Fruit fly (Drosophila melanogaster) whole organism, embryonic: ENCODE data around the gene CG33111.
A peak's percentile ranks its signal among the peaks of the same experiment; 100 is the strongest.

Source experiments
- Awh ChIP-seq: fragments of 200-800 bp; sonication (Bioruptor generic); IDR thresholded peaks from 2 replicates; pipeline ENCODE4, ENCODE4 v1.3.6; 2022; ENCODE audit warnings: missing biosample characterization, missing genetic modification characterization
- B-H2 ChIP-seq: fragments of 200-800 bp; sonication (Bioruptor generic); optimal IDR thresholded peaks from 2 replicates; lab custom pipeline; 2018; ENCODE audit warnings: missing biosample characterization, mild to moderate bottlenecking, missing genetic modification characterization
- CG10565 ChIP-seq: fragments of 200-800 bp; sonication (Bioruptor generic); optimal IDR thresholded peaks from 3 replicates; lab custom pipeline; 2016; ENCODE audit warnings: missing biosample characterization, mild to moderate bottlenecking, missing genetic modification characterization
- CG12104 ChIP-seq: fragments of 200-800 bp; sonication (Bioruptor generic); optimal IDR thresholded peaks from 3 replicates; lab custom pipeline; 2016; ENCODE audit warnings: missing biosample characterization, missing genetic modification characterization
- CG12155 ChIP-seq: fragments of 200-800 bp; sonication (Bioruptor generic); optimal IDR thresholded peaks from 3 replicates; lab custom pipeline; 2016; ENCODE audit warnings: missing biosample characterization, missing genetic modification characterization
- CG1529 ChIP-seq: fragments of 200-800 bp; sonication (Bioruptor generic); optimal IDR thresholded peaks from 3 replicates; lab custom pipeline; 2018; ENCODE audit warnings: missing biosample characterization, missing genetic modification characterization
- CG15696 ChIP-seq: fragments of 200-800 bp; sonication (Bioruptor generic); optimal IDR thresholded peaks from 2 replicates; lab custom pipeline; 2019; ENCODE audit warnings: missing biosample characterization, mild to moderate bottlenecking, missing genetic modification characterization, moderate library complexity
- CG17186 ChIP-seq: fragments of 200-800 bp; sonication (Bioruptor generic); optimal IDR thresholded peaks from 3 replicates; lab custom pipeline; 2017; ENCODE audit warnings: missing biosample characterization, missing genetic modification reagents, missing genetic modification characterization
- CG30020 ChIP-seq: fragments of 200-800 bp; optimal IDR thresholded peaks from 2 replicates; lab custom pipeline; 2019; ENCODE audit warnings: missing biosample characterization, mild to moderate bottlenecking, missing genetic modification characterization, moderate library complexity
- CG30431 ChIP-seq: fragments of 200-800 bp; sonication (Bioruptor generic); optimal IDR thresholded peaks from 2 replicates; lab custom pipeline; 2017; ENCODE audit warnings: missing biosample characterization, missing genetic modification characterization
- CG31224 ChIP-seq: fragments of 200-800 bp; sonication (Bioruptor generic); IDR thresholded peaks from 2 replicates; pipeline ENCODE4 v1.3.6; 2022; ENCODE audit warnings: missing biosample characterization, missing genetic modification characterization
- CG32532 ChIP-seq: fragments of 200-800 bp; sonication (Bioruptor generic); IDR thresholded peaks from 2 replicates; pipeline ENCODE4 v1.3.6; 2022; ENCODE audit warnings: missing biosample characterization, missing genetic modification characterization
- CG34376 ChIP-seq: fragments of 200-800 bp; sonication (Bioruptor generic); optimal IDR thresholded peaks from 2 replicates; lab custom pipeline; 2018; ENCODE audit warnings: missing biosample characterization, mild to moderate bottlenecking, missing genetic modification characterization
- CG34422 ChIP-seq: fragments of 200-800 bp; sonication (Bioruptor generic); IDR thresholded peaks from 3 replicates; pipeline ENCODE4 v1.3.6; 2022; ENCODE audit warnings: missing biosample characterization, missing genetic modification characterization
- CG4360 ChIP-seq: fragments of 200-800 bp; sonication (Bioruptor generic); IDR thresholded peaks from 2 replicates; pipeline ENCODE4 v1.3.6; 2022; ENCODE audit warnings: missing biosample characterization, missing genetic modification characterization
- CG8388 ChIP-seq: fragments of 200-800 bp; sonication (Bioruptor generic); optimal IDR thresholded peaks from 2 replicates; lab custom pipeline; 2019; ENCODE audit warnings: missing biosample characterization, mild to moderate bottlenecking, missing genetic modification characterization, moderate library complexity
- CG9932 ChIP-seq: fragments of 200-800 bp; sonication (Bioruptor generic); IDR thresholded peaks from 2 replicates; pipeline ENCODE4 v1.3.6; 2022; ENCODE audit warnings: missing biosample characterization, missing genetic modification characterization
- CkIIα-i1 ChIP-seq: fragments of 200-800 bp; sonication (Bioruptor generic); IDR thresholded peaks from 2 replicates; pipeline ENCODE4 v1.3.6; 2022; ENCODE audit warnings: missing biosample characterization, missing genetic modification characterization
- D19B ChIP-seq: fragments of 200-800 bp; sonication (Bioruptor generic); optimal IDR thresholded peaks from 2 replicates; lab custom pipeline; 2017; ENCODE audit warnings: missing biosample characterization, mild to moderate bottlenecking, missing genetic modification characterization
- Dll ChIP-seq: fragments of 200-800 bp; sonication (Bioruptor generic); IDR thresholded peaks from 4 replicates; pipeline ENCODE4 v1.3.6; 2022; ENCODE audit warnings: missing biosample characterization, missing genetic modification characterization; ENCODE audit not compliant: partially characterized antibody
- E2f2 ChIP-seq: fragments of 200-800 bp; sonication (Bioruptor generic); IDR thresholded peaks from 2 replicates; pipeline ENCODE4 v1.3.6; 2022; ENCODE audit warnings: missing biosample characterization, missing genetic modification characterization
- HLH4C ChIP-seq: fragments of 200-800 bp; sonication (Bioruptor generic); IDR thresholded peaks from 3 replicates; pipeline ENCODE4 v1.3.6; 2022; ENCODE audit warnings: missing biosample characterization, missing genetic modification characterization; ENCODE audit not compliant: partially characterized antibody
- HLHmδ ChIP-seq: fragments of 200-800 bp; sonication (Bioruptor generic); optimal IDR thresholded peaks from 2 replicates; lab custom pipeline; 2018; ENCODE audit warnings: missing biosample characterization, mild to moderate bottlenecking, missing genetic modification characterization, moderate library complexity
- HmgZ ChIP-seq: fragments of 200-800 bp; sonication (Bioruptor generic); optimal IDR thresholded peaks from 2 replicates; lab custom pipeline; 2018; ENCODE audit warnings: missing biosample characterization, mild to moderate bottlenecking, missing genetic modification characterization
- Hmr ChIP-seq: fragments of 200-800 bp; sonication (Bioruptor generic); optimal IDR thresholded peaks from 3 replicates; lab custom pipeline; 2017; ENCODE audit warnings: mild to moderate bottlenecking, missing biosample characterization, missing genetic modification reagents, missing genetic modification characterization
- Hr3 ChIP-seq: fragments of 200-800 bp; sonication (Bioruptor generic); optimal IDR thresholded peaks from 3 replicates; lab custom pipeline; 2016; ENCODE audit warnings: missing biosample characterization, missing genetic modification characterization
- MESR4 ChIP-seq: fragments of 200-800 bp; sonication (Bioruptor generic); optimal IDR thresholded peaks from 2 replicates; lab custom pipeline; 2018; ENCODE audit warnings: missing biosample characterization, mild to moderate bottlenecking, missing genetic modification characterization, moderate library complexity
- Neu2 ChIP-seq: fragments of 200-800 bp; sonication (Bioruptor generic); optimal IDR thresholded peaks from 3 replicates; lab custom pipeline; 2016; ENCODE audit warnings: missing biosample characterization, missing genetic modification characterization, borderline replicate concordance
- NfI ChIP-seq: fragments of 200-800 bp; sonication (Bioruptor generic); optimal IDR thresholded peaks from 3 replicates; lab custom pipeline; 2018; ENCODE audit warnings: missing biosample characterization, mild to moderate bottlenecking, missing genetic modification characterization, moderate library complexity
- Scr ChIP-seq: fragments of 200-800 bp; sonication (Bioruptor generic); IDR thresholded peaks from 2 replicates; pipeline ENCODE4 v1.3.6; 2022; ENCODE audit warnings: missing biosample characterization, missing genetic modification characterization; ENCODE audit not compliant: partially characterized antibody
- Stat92E ChIP-seq, 3 experiments: fragments of >200 bp in 2 of 3; fragments of 200-800 bp in 1 of 3; sonication (Bioruptor generic) in 1 of 3; optimal IDR thresholded peaks; 2 replicates each; lab custom pipeline; 2017 to 2019; ENCODE audit warnings: missing biosample characterization in 3 of 3, missing genetic modification characterization in 3 of 3, mild to moderate bottlenecking in 1 of 3, moderate library complexity in 1 of 3
- Xrp1 ChIP-seq: fragments of 200-800 bp; sonication (Bioruptor generic); IDR thresholded peaks from 2 replicates; pipeline ENCODE4 v1.3.6; 2022; ENCODE audit warnings: missing biosample characterization, missing genetic modification characterization
- aop ChIP-seq: fragments of 200-800 bp; sonication (Bioruptor generic); IDR thresholded peaks from 2 replicates; pipeline ENCODE4 v1.3.6; 2022; ENCODE audit warnings: missing biosample characterization, missing genetic modification characterization
- bab2 ChIP-seq: fragments of 200-800 bp; sonication (Bioruptor generic); optimal IDR thresholded peaks from 2 replicates; lab custom pipeline; 2016; ENCODE audit warnings: missing biosample characterization, missing genetic modification characterization
- crol ChIP-seq: fragments of 200-800 bp; sonication (Bioruptor generic); IDR thresholded peaks from 2 replicates; pipeline ENCODE4 v1.3.6; 2022; ENCODE audit warnings: missing biosample characterization, missing genetic modification characterization
- dati ChIP-seq: fragments of 200-800 bp; sonication (Bioruptor generic); IDR thresholded peaks from 2 replicates; pipeline ENCODE4 v1.3.6; 2022; ENCODE audit warnings: missing biosample characterization, missing genetic modification characterization
- kah ChIP-seq: fragments of 200-800 bp; sonication (Bioruptor generic); optimal IDR thresholded peaks from 2 replicates; lab custom pipeline; 2018; ENCODE audit warnings: missing biosample characterization, mild to moderate bottlenecking, missing genetic modification characterization
- lmd ChIP-seq: fragments of 200-800 bp; sonication (Bioruptor generic); IDR thresholded peaks from 2 replicates; pipeline ENCODE4 v1.3.6; 2022; ENCODE audit warnings: missing biosample characterization, missing genetic modification characterization
- lola ChIP-seq, 3 experiments: fragments of >200 bp in 2 of 3; fragments of 200-800 bp in 1 of 3; sonication (Bioruptor generic) in 1 of 3; optimal IDR thresholded peaks; 2 replicates each; lab custom pipeline; 2017 to 2019; ENCODE audit warnings: missing biosample characterization in 3 of 3, missing genetic modification characterization in 3 of 3, mild to moderate bottlenecking in 1 of 3, moderate library complexity in 1 of 3
- lov ChIP-seq, 2 experiments: fragments of 200-800 bp in 1 of 2; fragments of >200 bp in 1 of 2; sonication (Bioruptor generic) in 1 of 2; IDR thresholded peaks in 1 of 2; optimal IDR thresholded peaks in 1 of 2; 2 replicates in 1 of 2; 3 replicates in 1 of 2; pipeline versions ENCODE4 v1.3.6 to Lab custom; 2017 to 2022; ENCODE audit warnings: missing biosample characterization in 1 of 2, missing genetic modification characterization in 1 of 2
- mam ChIP-seq: fragments of 200-800 bp; sonication (Bioruptor generic); optimal IDR thresholded peaks from 3 replicates; lab custom pipeline; 2016; ENCODE audit warnings: missing biosample characterization, missing genetic modification characterization
- nmo ChIP-seq: fragments of 200-800 bp; sonication (Bioruptor generic); optimal IDR thresholded peaks from 2 replicates; lab custom pipeline; 2018; ENCODE audit warnings: missing biosample characterization, mild to moderate bottlenecking, missing genetic modification characterization, moderate library complexity
- onecut ChIP-seq: fragments of 200-800 bp; sonication (Bioruptor generic); IDR thresholded peaks from 2 replicates; pipeline ENCODE4 v1.3.6; 2022; ENCODE audit warnings: missing biosample characterization, missing genetic modification characterization
- org-1 ChIP-seq: fragments of 200-800 bp; sonication (Bioruptor generic); optimal IDR thresholded peaks from 2 replicates; lab custom pipeline; 2017; ENCODE audit warnings: missing biosample characterization, missing genetic modification characterization
- otp ChIP-seq: fragments of 200-800 bp; sonication (Bioruptor generic); IDR thresholded peaks from 3 replicates; pipeline ENCODE4, ENCODE4 v1.3.6; 2022; ENCODE audit warnings: missing biosample characterization, missing genetic modification characterization
- pan ChIP-seq, 4 experiments: fragments of >200 bp in 3 of 4; fragments of 200-800 bp in 1 of 4; sonication (Bioruptor generic) in 1 of 4; optimal IDR thresholded peaks in 3 of 4; IDR thresholded peaks in 1 of 4; 2 replicates each; pipeline versions ENCODE4 v1.3.6 to Lab custom; 2017 to 2022; ENCODE audit warnings: missing biosample characterization in 2 of 4, missing genetic modification characterization in 2 of 4, mixed read lengths in 1 of 4
- salm ChIP-seq: fragments of 200-800 bp; sonication (Bioruptor generic); optimal IDR thresholded peaks from 2 replicates; lab custom pipeline; 2018; ENCODE audit warnings: missing biosample characterization, mild to moderate bottlenecking, missing genetic modification characterization
- ssp ChIP-seq: fragments of 200-800 bp; sonication (Bioruptor generic); IDR thresholded peaks from 2 replicates; pipeline ENCODE4 v1.3.6; 2022; ENCODE audit warnings: missing biosample characterization, missing genetic modification characterization
- trh ChIP-seq: fragments of 200-800 bp; sonication (Bioruptor generic); optimal IDR thresholded peaks from 2 replicates; lab custom pipeline; 2016; ENCODE audit warnings: missing biosample characterization, missing genetic modification characterization
- yki ChIP-seq: fragments of >200 bp; optimal IDR thresholded peaks from 3 replicates; lab custom pipeline; 2018

CG33111 gene

dm6 chr3R:23820290-23820689, 1.3 kb upstream of the CG33111 start (continued):
- TF ChIP-seq CG10565 = no peak
- TF ChIP-seq E2f2 = peak; percentile 82
- TF ChIP-seq org-1 (GFP tag; lab: Kevin White, UChicago) = no peak
- TF ChIP-seq CkIIα-i1 (GFP tag; lab: Robert Waterston, UW) = no peak
- peak; percentile 63 for TF ChIP-seq CG32532 (GFP tag; lab: Robert Waterston, UW)
- TF ChIP-seq lmd (GFP tag; lab: Robert Waterston, UW) = peak; percentile 38; the same call in 1 of the 2 replicates
- TF ChIP-seq trh (GFP tag; lab: Kevin White, UChicago) = peak; percentile 40
- TF ChIP-seq Hr3 (GFP tag; lab: Kevin White, UChicago) = no peak
- peak; percentile 74 for TF ChIP-seq nmo (GFP tag; lab: Kevin White, UChicago)
- TF ChIP-seq CG9932 (GFP tag; lab: Robert Waterston, UW) = peak; percentile 71
- no peak for TF ChIP-seq mam (GFP tag; lab: Kevin White, UChicago)
- no peak for TF ChIP-seq crol (GFP tag; lab: Robert Waterston, UW)
- TF ChIP-seq CG30431 = no peak
- no peak for TF ChIP-seq CG12104 (GFP tag; lab: Kevin White, UChicago)
- TF ChIP-seq B-H2 (GFP tag; lab: Kevin White, UChicago) = peak; percentile 29
- TF ChIP-seq Hmr (GFP tag; lab: Kevin White, UChicago) = peak; percentile 77
- TF ChIP-seq Xrp1 (GFP tag; lab: Robert Waterston, UW) = peak; percentile 45; the same call in 1 of the 2 replicates
- TF ChIP-seq CG1529 (GFP tag; lab: Kevin White, UChicago) = no peak
- no peak for TF ChIP-seq MESR4
- TF ChIP-seq salm = no peak
- TF ChIP-seq pan (optimal IDR thresholded peaks at IDR 0.05; lab: Kevin White, UChicago) = no peak
- TF ChIP-seq pan (GFP tag; optimal IDR thresholded peaks at IDR 0.05 in 1 of 2, IDR thresholded peaks at IDR 0.05 in 1 of 2) = peak in 1 of 2 experiments; percentile 43
- TF ChIP-seq CG4360 = no peak
- TF ChIP-seq CG34376 (GFP tag; lab: Kevin White, UChicago) = no peak
- TF ChIP-seq lola (GFP tag; optimal IDR thresholded peaks at IDR 0.05; lab: Kevin White, UChicago) = no peak
- peak; percentile 12 for TF ChIP-seq HmgZ (tag; lab: Kevin White, UChicago)
- no peak for TF ChIP-seq Stat92E (GFP tag; optimal IDR thresholded peaks at IDR 0.05; lab: Kevin White, UChicago)
- TF ChIP-seq CG8388 (GFP tag; lab: Kevin White, UChicago) = peak; percentile 3
- peak; percentile 31; the same call in 1 of the 2 replicates for TF ChIP-seq Scr (GFP tag; lab: Robert Waterston, UW)
- no peak for TF ChIP-seq bab2 (GFP tag; lab: Kevin White, UChicago)
- TF ChIP-seq HLHmδ (GFP tag; lab: Kevin White, UChicago) = no peak
- no peak for TF ChIP-seq dati (GFP tag; lab: Robert Waterston, UW)
- no peak for TF ChIP-seq yki
- no peak for TF ChIP-seq CG31224
- no peak for TF ChIP-seq lov (optimal IDR thresholded peaks at IDR 0.05; lab: Kevin White, UChicago)
- TF ChIP-seq lov (GFP tag; IDR thresholded peaks at IDR 0.05; lab: Robert Waterston, UW) = no peak
- TF ChIP-seq CG12155 = peak; percentile 34
- no peak for TF ChIP-seq Neu2 (GFP tag; lab: Kevin White, UChicago)
- no peak for TF ChIP-seq HLH4C (GFP tag; lab: Robert Waterston, UW)
- no peak for TF ChIP-seq onecut (GFP tag; lab: Robert Waterston, UW)
- TF ChIP-seq Awh (GFP tag; lab: Robert Waterston, UW) = no peak
- TF ChIP-seq CG34422 (GFP tag; lab: Robert Waterston, UW) = 0 out of 3 replicates have a peak, but pooled peaks have one; percentile 20
- no peak for TF ChIP-seq CG30020 (tag; lab: Kevin White, UChicago)
- TF ChIP-seq Dll (GFP tag; lab: Robert Waterston, UW) = 0 out of 4 replicates have a peak, but pooled peaks have one; percentile 13
- peak; percentile 39 for TF ChIP-seq NfI (GFP tag; lab: Kevin White, UChicago)
- TF ChIP-seq otp = no peak
- TF ChIP-seq aop = no peak
- TF ChIP-seq CG17186 (GFP tag; lab: Kevin White, UChicago) = no peak
- TF ChIP-seq kah (GFP tag; lab: Kevin White, UChicago) = no peak
- TF ChIP-seq D19B = no peak
- no peak for TF ChIP-seq CG15696 (tag; lab: Kevin White, UChicago)
- peak; percentile 47; the same call in 1 of the 2 replicates for TF ChIP-seq ssp
